Worm (Caenorhabditis elegans) whole organism, midembryonic: Measurements from ENCODE around the gene mlt-11.
"Not testable (repeated sequence)": the region's sequence is repeated elsewhere in the genome, so short reads cannot be mapped to it uniquely, and the experiment has no call there.

Source experiments
- T22C8.4 ChIP-seq: fragments of 200-800 bp; sonication (Bioruptor generic); IDR thresholded peaks from 2 replicates; pipeline ENCODE4 v1.3.6; 2022; ENCODE audit warnings: missing genetic modification characterization, missing compliant biosample characterization
- flt-1 ChIP-seq: fragments of 200-800 bp; sonication (Bioruptor generic); IDR thresholded peaks from 2 replicates; pipeline ENCODE4 v1.3.6; 2022; ENCODE audit warnings: missing genetic modification characterization, missing compliant biosample characterization
- klf-2 ChIP-seq: fragments of 200-800 bp; sonication (Bioruptor generic); conservative IDR thresholded peaks from 2 replicates; pipeline ENCODE4 v1.3.6; 2022; ENCODE audit warnings: missing genetic modification reagents, missing genetic modification characterization, missing compliant biosample characterization
- ref-1 ChIP-seq: fragments of 200-800 bp; sonication (Bioruptor generic); conservative IDR thresholded peaks from 2 replicates; pipeline ENCODE4 v1.3.6; 2022; ENCODE audit warnings: missing genetic modification reagents, missing genetic modification characterization, missing compliant biosample characterization
- tab-1 ChIP-seq: fragments of 200-800 bp; sonication (Bioruptor generic); IDR thresholded peaks from 2 replicates; pipeline ENCODE4 v1.3.6; 2022; ENCODE audit warnings: missing genetic modification characterization, missing compliant biosample characterization
- ztf-23 ChIP-seq: fragments of 200-800 bp; sonication (Bioruptor generic); IDR thresholded peaks from 2 replicates; pipeline ENCODE4 v1.3.6; 2022; ENCODE audit warnings: missing genetic modification reagents, missing genetic modification characterization, missing compliant biosample characterization
- ztf-29 ChIP-seq: fragments of 200-800 bp; sonication (Bioruptor generic); IDR thresholded peaks from 2 replicates; pipeline ENCODE4 v1.3.6; 2022; ENCODE audit warnings: missing genetic modification reagents, missing genetic modification characterization, missing compliant biosample characterization

DNA sequence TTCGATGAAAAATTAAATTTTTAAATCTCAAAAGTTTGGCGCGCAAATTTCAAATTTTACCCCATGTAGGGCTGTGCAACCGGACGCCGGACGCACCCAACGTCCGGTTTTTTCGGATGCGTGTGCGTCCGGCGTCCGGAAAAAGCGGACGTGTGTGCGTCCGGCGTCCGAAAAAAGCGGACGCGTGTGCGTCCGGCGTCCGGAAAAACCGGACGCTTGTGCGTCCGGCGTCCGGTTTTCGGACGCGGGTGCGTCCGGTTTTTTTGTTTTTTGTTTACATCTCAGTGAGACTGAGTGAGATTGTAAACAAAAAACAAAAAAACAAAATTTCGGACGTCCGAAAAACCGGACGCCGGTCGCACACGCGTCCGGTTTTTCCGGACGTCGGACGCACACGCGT lies 38.1 kb downstream of the mlt-11 start:
- TF ChIP-seq flt-1 (GFP tag; lab: Robert Waterston, UW), result 0 out of 2 replicates have a peak, but pooled peaks have one; percentile 28
- not testable (repeated sequence) for TF ChIP-seq T22C8.4 (GFP tag; lab: Robert Waterston, UW); ref-1 (GFP tag; lab: Robert Waterston, UW); ztf-29; ztf-23 (GFP tag; lab: Robert Waterston, UW); klf-2 (GFP tag; lab: Robert Waterston, UW)
- TF ChIP-seq tab-1 (GFP tag; lab: Robert Waterston, UW), result 0 out of 2 replicates have a peak, but pooled peaks have one; percentile 54
